Fruit fly (Drosophila melanogaster): ENCODE measurements around the gene Ranbp21.

DNA sequence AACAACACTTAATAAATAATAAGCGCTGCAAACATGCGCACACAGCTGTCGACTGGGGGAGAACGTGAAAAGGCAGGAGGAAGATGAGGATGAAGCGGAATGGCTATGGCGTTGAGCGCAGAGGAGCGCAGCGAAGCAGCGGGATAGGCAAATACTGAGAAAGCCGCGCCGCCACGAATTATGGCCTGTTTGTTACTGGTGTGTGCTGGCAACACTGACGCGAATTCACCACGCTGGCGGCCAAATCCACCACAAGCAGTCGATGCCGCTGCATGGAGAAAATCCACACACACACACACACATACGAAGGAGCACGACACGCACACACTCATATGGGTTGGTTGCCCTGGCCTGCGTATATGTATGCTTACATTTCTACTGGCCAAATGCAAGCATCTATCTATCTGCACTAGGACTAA, 15.1 kb downstream of the Ranbp21 start:
- TF ChIP-seq ovo (GFP tag; optimal IDR thresholded peaks at IDR 0.05) (no peak), CG14711 (tag; optimal IDR thresholded peaks at IDR 0.05) (peak; percentile 71), Hr96 (GFP tag; optimal IDR thresholded peaks at IDR 0.05) (no peak), pad (GFP tag; optimal IDR thresholded peaks at IDR 0.05) (peak; percentile 98), bab1 (GFP tag; optimal IDR thresholded peaks at IDR 0.05) (peak; percentile 27), toe (GFP tag; optimal IDR thresholded peaks at IDR 0.05) (no peak), Clk (GFP tag; optimal IDR thresholded peaks at IDR 0.05) (no peak)
